Fruit fly (Drosophila melanogaster) whole organism: Measurements from ENCODE around the gene AP-1mu.

Experiments
- CG8478 ChIP-seq: fragments of >200 bp; optimal IDR thresholded peaks from 2 replicates; lab custom pipeline; 2018; ENCODE audit warnings: inconsistent platforms
- EcR ChIP-seq, 2 experiments: fragments of >200 bp; optimal IDR thresholded peaks; 2 replicates each; lab custom pipeline; 2017; ENCODE audit warnings: missing biosample characterization in 2 of 2, missing genetic modification characterization in 2 of 2, missing genetic modification reagents in 2 of 2
- pan ChIP-seq: fragments of >200 bp; optimal IDR thresholded peaks from 2 replicates; lab custom pipeline; 2017
- psq ChIP-seq: fragments of >200 bp; optimal IDR thresholded peaks from 2 replicates; lab custom pipeline; 2017

- TF ChIP-seq EcR (GFP tag; optimal IDR thresholded peaks at IDR 0.05; lab: Kevin White, UChicago) (no peak), pan (lab: Kevin White, UChicago) (no peak), CG8478 (no peak), psq (lab: Kevin White, UChicago) (no peak)
These were observed 34.9 kb upstream of the AP-1mu start for dm6 chr3R:9594251-9594581.
